Fruit fly (Drosophila melanogaster) whole organism, adult: ENCODE results near the gene CG8128.

Experiments used
- CG11617 ChIP-seq: fragments of 200-800 bp; sonication (Bioruptor generic); optimal IDR thresholded peaks from 2 replicates; lab custom pipeline; 2017; ENCODE audit warnings: mild to moderate bottlenecking, missing biosample characterization, missing genetic modification reagents, missing genetic modification characterization
- CG14711 ChIP-seq: fragments of 200-800 bp; sonication (Bioruptor generic); optimal IDR thresholded peaks from 2 replicates; lab custom pipeline; 2018; ENCODE audit warnings: missing biosample characterization, mild to moderate bottlenecking, missing genetic modification characterization, moderate library complexity
- CG7045 ChIP-seq: fragments of 200-800 bp; sonication (Bioruptor generic); optimal IDR thresholded peaks from 2 replicates; lab custom pipeline; 2017; ENCODE audit warnings: missing biosample characterization, mild to moderate bottlenecking, missing genetic modification characterization
- CG7101 ChIP-seq: fragments of 200-800 bp; sonication (Bioruptor generic); optimal IDR thresholded peaks from 2 replicates; lab custom pipeline; 2018; ENCODE audit warnings: missing biosample characterization, mild to moderate bottlenecking, missing genetic modification characterization, moderate library complexity
- bab1 ChIP-seq: fragments of 200-800 bp; sonication (Bioruptor generic); optimal IDR thresholded peaks from 3 replicates; lab custom pipeline; 2019; ENCODE audit warnings: missing biosample characterization, mild to moderate bottlenecking, missing genetic modification characterization, moderate library complexity
- cnc ChIP-seq, 2 experiments: fragments of >200 bp; optimal IDR thresholded peaks; 2 replicates each; lab custom pipeline; 2017
- kay ChIP-seq: fragments of 200-800 bp; sonication (Bioruptor generic); peaks from one replicate; lab custom pipeline; 2016; ENCODE audit warnings: missing biosample characterization, missing genetic modification characterization, borderline replicate concordance
- ovo ChIP-seq: fragments of 200-800 bp; sonication (Bioruptor generic); optimal IDR thresholded peaks from 2 replicates; lab custom pipeline; 2016; ENCODE audit warnings: missing biosample characterization, missing genetic modification characterization
- pad ChIP-seq: fragments of 200-800 bp; sonication (Bioruptor generic); optimal IDR thresholded peaks from 3 replicates; lab custom pipeline; 2017; ENCODE audit warnings: missing biosample characterization, missing genetic modification characterization, mild to moderate bottlenecking, moderate library complexity, missing genetic modification reagents
- tj ChIP-seq: fragments of 200-800 bp; sonication (Bioruptor generic); optimal IDR thresholded peaks from 3 replicates; lab custom pipeline; 2017; ENCODE audit warnings: missing biosample characterization, mild to moderate bottlenecking, missing genetic modification characterization, moderate library complexity

dm6 chrX:15731968-15732367, 34.7 kb downstream of the CG8128 start, which contains the start of gene CG8191:
- TF ChIP-seq bab1 (GFP tag; lab: Kevin White, UChicago), result peak; percentile 57
- no peak for TF ChIP-seq CG11617 (GFP tag; lab: Kevin White, UChicago)
- TF ChIP-seq cnc (optimal IDR thresholded peaks at IDR 0.05; lab: Kevin White, UChicago), result no peak
- no peak for TF ChIP-seq ovo (GFP tag; lab: Kevin White, UChicago)
- no peak for TF ChIP-seq tj (GFP tag; lab: Kevin White, UChicago)
- TF ChIP-seq pad (GFP tag; lab: Kevin White, UChicago), result no peak
- no peak for TF ChIP-seq CG7045 (GFP tag; lab: Kevin White, UChicago)
- TF ChIP-seq CG14711 (tag; lab: Kevin White, UChicago), result no peak
- no peak for TF ChIP-seq CG7101 (tag; lab: Kevin White, UChicago)
- TF ChIP-seq kay, result no peak
